Worm (Caenorhabditis elegans) whole organism, L3 larva: ENCODE measurements around the gene Y9C9A.5.

Experiments used
- ama-1 ChIP-seq: fragments of 150-350 bp; optimal IDR thresholded peaks from 2 replicates; lab custom pipeline; 2018
- elt-2 ChIP-seq: sonication (generic microtip); optimal IDR thresholded peaks from 2 replicates; lab custom pipeline; 2016; ENCODE audit warnings: missing genetic modification reagents, mild to moderate bottlenecking, missing genetic modification characterization, missing compliant biosample characterization
- elt-3 ChIP-seq, 3 experiments: fragments of 150-350 bp in 1 of 3; sonication (generic microtip) in 2 of 3; optimal IDR thresholded peaks; 2 replicates in 2 of 3; 4 replicates in 1 of 3; lab custom pipeline; 2014 to 2017; ENCODE audit warnings: missing biosample characterization in 3 of 3, missing genetic modification characterization in 3 of 3
- nhr-28 ChIP-seq: fragments of 150-350 bp; optimal IDR thresholded peaks from 2 replicates; lab custom pipeline; 2014; ENCODE audit warnings: missing biosample characterization, missing genetic modification characterization
- unc-39 ChIP-seq: sonication (generic microtip); optimal IDR thresholded peaks from 4 replicates; lab custom pipeline; 2017; ENCODE audit warnings: missing biosample characterization, missing genetic modification characterization

ce11 chrIV:4945771-4946170 lies 4.0 kb downstream of the Y9C9A.5 start, which contains the start of gene str-169:
- TF ChIP-seq elt-3 (tag; optimal IDR thresholded peaks at IDR 0.05; lab: Kevin White, UChicago), result no peak
- TF ChIP-seq elt-2, result no peak
- TF ChIP-seq nhr-28 (tag; lab: Kevin White, UChicago), result no peak
- TF ChIP-seq ama-1 (lab: Kevin White, UChicago), result no peak
- no peak for TF ChIP-seq unc-39 (tag; lab: Kevin White, UChicago)
